Worm (Caenorhabditis elegans) whole organism, L4 larva: ENCODE measurements around the gene B0464.6.

Experiments used
- F44E2.7 ChIP-seq: fragments of 200-800 bp; sonication (Bioruptor generic); IDR thresholded peaks from 2 replicates; pipeline ENCODE4 v2.1.2; 2022; ENCODE audit warnings: missing genetic modification characterization, missing compliant biosample characterization
- Y105C5A.15 ChIP-seq: fragments of 200-800 bp; sonication (Bioruptor generic); IDR thresholded peaks from 2 replicates; pipeline ENCODE4 v1.3.6; 2022; ENCODE audit warnings: missing genetic modification characterization, missing compliant biosample characterization
- Y5F2A.4 ChIP-seq: fragments of 200-800 bp; sonication (Bioruptor generic); optimal IDR thresholded peaks from 2 replicates; lab custom pipeline; 2018; ENCODE audit warnings: mild to moderate bottlenecking, missing genetic modification characterization, missing compliant biosample characterization
- Y75B8A.6 ChIP-seq: fragments of 200-800 bp; sonication (Bioruptor generic); IDR thresholded peaks from 2 replicates; pipeline ENCODE4 v1.3.6; 2022; ENCODE audit warnings: missing genetic modification reagents, missing genetic modification characterization, missing compliant biosample characterization
- aha-1 ChIP-seq: fragments of 150-350 bp; peaks from one replicate; lab custom pipeline; 2014; ENCODE audit warnings: missing biosample characterization, missing genetic modification characterization
- ama-1 ChIP-seq: fragments of 150-350 bp; optimal IDR thresholded peaks from 2 replicates; lab custom pipeline; 2014; ENCODE audit warnings: inconsistent platforms, mixed read lengths
- arid-1 ChIP-seq: fragments of 200-800 bp; sonication (Bioruptor generic); conservative IDR thresholded peaks from 2 replicates; pipeline ENCODE4 v1.3.6; 2022; ENCODE audit warnings: missing genetic modification reagents, missing genetic modification characterization, missing compliant biosample characterization
- ceh-32 ChIP-seq: sonication (generic microtip); optimal IDR thresholded peaks from 2 replicates; lab custom pipeline; 2016; ENCODE audit warnings: mild to moderate bottlenecking, missing genetic modification characterization, missing compliant biosample characterization; ENCODE audit not compliant: poor library complexity
- ceh-62 ChIP-seq: sonication (generic microtip); optimal IDR thresholded peaks from 2 replicates; lab custom pipeline; 2017; ENCODE audit warnings: missing biosample characterization, missing genetic modification characterization
- cey-2 ChIP-seq: sonication (generic microtip); optimal IDR thresholded peaks from 3 replicates; lab custom pipeline; 2017; ENCODE audit warnings: missing genetic modification characterization, mild to moderate bottlenecking, missing compliant biosample characterization, antibody characterized with exemption, borderline replicate concordance; ENCODE audit not compliant: insufficient read depth
- daf-8 ChIP-seq: fragments of 200-800 bp; sonication (Bioruptor generic); IDR thresholded peaks from 2 replicates; pipeline ENCODE4 v1.3.6; 2022; ENCODE audit warnings: missing genetic modification characterization, missing compliant biosample characterization
- dmd-6 ChIP-seq: fragments of 200-800 bp; sonication (Bioruptor generic); IDR thresholded peaks from 2 replicates; pipeline ENCODE4 v1.3.6; 2022; ENCODE audit warnings: missing genetic modification reagents, missing genetic modification characterization, missing compliant biosample characterization
- fkh-10 ChIP-seq: fragments of 150-350 bp; optimal IDR thresholded peaks from 2 replicates; lab custom pipeline; 2014; ENCODE audit warnings: missing biosample characterization, missing genetic modification reagents, missing genetic modification characterization
- fos-1 ChIP-seq: fragments of 150-350 bp; optimal IDR thresholded peaks from 2 replicates; lab custom pipeline; 2014; ENCODE audit warnings: missing biosample characterization, missing genetic modification characterization
- hif-1 ChIP-seq, 2 experiments: sonication (generic microtip); optimal IDR thresholded peaks; 2 replicates each; lab custom pipeline; 2016 to 2017; ENCODE audit warnings: missing compliant biosample characterization in 2 of 2, missing genetic modification characterization in 2 of 2, missing genetic modification reagents in 2 of 2, missing genotype in 2 of 2, mild to moderate bottlenecking in 1 of 2
- hlh-30 ChIP-seq: sonication (generic microtip); optimal IDR thresholded peaks from 2 replicates; lab custom pipeline; 2017; ENCODE audit warnings: antibody characterized with exemption, mild to moderate bottlenecking, missing genetic modification characterization, missing compliant biosample characterization; ENCODE audit not compliant: insufficient read depth
- hmg-1.1 ChIP-seq: fragments of 200-800 bp; sonication (Bioruptor generic); IDR thresholded peaks from 2 replicates; pipeline ENCODE4 v1.3.6; 2022; ENCODE audit warnings: missing genetic modification reagents, missing genetic modification characterization, missing compliant biosample characterization
- lin-29 ChIP-seq: fragments of 200-800 bp; sonication (Bioruptor generic); IDR thresholded peaks from 2 replicates; pipeline ENCODE4 v1.3.6; 2022; ENCODE audit warnings: missing genetic modification reagents, missing genetic modification characterization, missing compliant biosample characterization
- lin-38 ChIP-seq: fragments of 200-800 bp; sonication (Bioruptor generic); IDR thresholded peaks from 2 replicates; pipeline ENCODE4 v1.3.6; 2022; ENCODE audit warnings: missing genetic modification reagents, missing genetic modification characterization, missing compliant biosample characterization
- lsy-2 ChIP-seq, 2 experiments: fragments of 150-350 bp in 1 of 2; sonication (generic microtip) in 1 of 2; optimal IDR thresholded peaks; 2 replicates each; lab custom pipeline; 2014 to 2017; ENCODE audit warnings: missing biosample characterization in 2 of 2, missing genetic modification characterization in 2 of 2
- mdl-1 ChIP-seq, 2 experiments: fragments of 150-350 bp in 1 of 2; sonication (generic microtip) in 1 of 2; optimal IDR thresholded peaks; 2 replicates each; lab custom pipeline; 2014 to 2017; ENCODE audit warnings: missing biosample characterization in 2 of 2, missing genetic modification characterization in 2 of 2
- mep-1 ChIP-seq: fragments of 150-350 bp; sonication (generic microtip); optimal IDR thresholded peaks from 3 replicates; lab custom pipeline; 2014; ENCODE audit warnings: missing biosample characterization, missing genetic modification characterization
- mxl-3 ChIP-seq: fragments of 200-800 bp; sonication (Bioruptor generic); optimal IDR thresholded peaks from 2 replicates; lab custom pipeline; 2018; ENCODE audit warnings: mild to moderate bottlenecking, missing genetic modification characterization, missing compliant biosample characterization
- nhr-10 ChIP-seq: fragments of 150-350 bp; optimal IDR thresholded peaks from 2 replicates; lab custom pipeline; 2014; ENCODE audit warnings: missing biosample characterization, missing genetic modification characterization
- nhr-11 ChIP-seq: fragments of 150-350 bp; optimal IDR thresholded peaks from 2 replicates; lab custom pipeline; 2014; ENCODE audit warnings: missing biosample characterization, missing genetic modification characterization
- nhr-111 ChIP-seq: fragments of 200-800 bp; sonication (Bioruptor generic); optimal IDR thresholded peaks from 2 replicates; lab custom pipeline; 2018; ENCODE audit warnings: mild to moderate bottlenecking, missing genetic modification characterization, missing compliant biosample characterization
- nhr-237 ChIP-seq: sonication (generic microtip); optimal IDR thresholded peaks from 2 replicates; lab custom pipeline; 2017; ENCODE audit warnings: missing biosample characterization, missing genetic modification characterization
- nhr-28 ChIP-seq: fragments of 150-350 bp; optimal IDR thresholded peaks from 2 replicates; lab custom pipeline; 2014; ENCODE audit warnings: missing biosample characterization, missing genetic modification characterization
- nhr-42 ChIP-seq: fragments of 200-800 bp; sonication (Bioruptor generic); IDR thresholded peaks from 2 replicates; pipeline ENCODE4 v1.3.6; 2022; ENCODE audit warnings: missing genetic modification characterization, missing compliant biosample characterization
- nhr-77 ChIP-seq: fragments of 150-350 bp; optimal IDR thresholded peaks from 2 replicates; lab custom pipeline; 2014; ENCODE audit warnings: missing biosample characterization, missing genetic modification characterization
- pha-4 ChIP-seq, 2 experiments: fragments of 150-350 bp in 1 of 2; fragments of 200-800 bp in 1 of 2; sonication (Bioruptor generic) in 1 of 2; IDR thresholded peaks in 1 of 2; optimal IDR thresholded peaks in 1 of 2; 2 replicates each; pipeline versions ENCODE4 v1.3.6 to Lab custom; 2014 to 2022; ENCODE audit warnings: missing genetic modification characterization in 2 of 2, missing genetic modification reagents in 2 of 2, missing biosample characterization in 1 of 2, missing compliant biosample characterization in 1 of 2
- php-3 ChIP-seq: fragments of 200-800 bp; sonication (Bioruptor generic); IDR thresholded peaks from 2 replicates; pipeline ENCODE4 v1.3.6; 2022; ENCODE audit warnings: missing genetic modification reagents, missing genetic modification characterization, missing compliant biosample characterization
- set-16 ChIP-seq: fragments of 200-800 bp; sonication (Bioruptor generic); IDR thresholded peaks from 2 replicates; pipeline ENCODE4 v1.3.6; 2022; ENCODE audit warnings: missing genetic modification reagents, missing genetic modification characterization, missing compliant biosample characterization
- spr-3 ChIP-seq: fragments of 200-800 bp; sonication (Bioruptor generic); optimal IDR thresholded peaks from 2 replicates; lab custom pipeline; 2018; ENCODE audit warnings: mild to moderate bottlenecking, missing genetic modification characterization, missing compliant biosample characterization
- tag-97 ChIP-seq: fragments of 200-800 bp; sonication (Bioruptor generic); IDR thresholded peaks from 2 replicates; pipeline ENCODE4 v1.3.6; 2022; ENCODE audit warnings: missing genetic modification characterization, missing compliant biosample characterization
- unc-62 ChIP-seq, 3 experiments: fragments of 150-350 bp in 1 of 3; sonication (generic microtip); optimal IDR thresholded peaks in 2 of 3; peaks in 1 of 3; 1 replicate in 1 of 3; 2 replicates in 2 of 3; lab custom pipeline; 2014 to 2017; ENCODE audit warnings: missing biosample characterization in 3 of 3, missing genetic modification characterization in 3 of 3, missing genetic modification reagents in 3 of 3, missing genotype in 1 of 3
- zip-11 ChIP-seq: fragments of 200-800 bp; sonication (Bioruptor generic); IDR thresholded peaks from 2 replicates; pipeline ENCODE4 v1.3.6; 2022; ENCODE audit warnings: missing genetic modification characterization, missing compliant biosample characterization
- ztf-7 ChIP-seq: fragments of 150-350 bp; optimal IDR thresholded peaks from 2 replicates; lab custom pipeline; 2014; ENCODE audit warnings: missing biosample characterization, missing genetic modification characterization

B0464.6 gene

ce11 chrIII:9465865-9466264 is at the start of gene B0464.6:
TSS of gene B0464.6 (minus strand) at chrIII:9465965.
- TF ChIP-seq unc-62 (GFP tag; optimal IDR thresholded peaks at IDR 0.05 in 1 of 2; lab: Kevin White, UChicago) (peak in 1 of 2 experiments; percentile 65), unc-62 (tag; optimal IDR thresholded peaks at IDR 0.05; lab: Kevin White, UChicago) (no peak), ceh-62 (tag; lab: Kevin White, UChicago) (no peak)

- TF ChIP-seq tag-97 (GFP tag; lab: Robert Waterston, UW), result no peak
Observed at ce11 chrIII:9513569-9513968, 47.8 kb upstream of the B0464.6 start, which contains the start of gene F55H2.8. TSS of gene F55H2.8 (plus strand) at chrIII:9513869.

- TF ChIP-seq zip-11 (GFP tag; lab: Robert Waterston, UW) (no peak), hmg-1.1 (GFP tag; lab: Robert Waterston, UW) (0 out of 2 replicates have a peak, but pooled peaks have one; percentile 19), nhr-10 (tag; lab: Kevin White, UChicago) (no peak)
Observed at ce11 chrIII:9513006-9513405, 47.2 kb upstream of the B0464.6 start.

- TF ChIP-seq cey-2 (tag; lab: Kevin White, UChicago), result no peak
- no peak for TF ChIP-seq F44E2.7 (GFP tag; lab: Robert Waterston, UW)
- peak; percentile 95 for TF ChIP-seq aha-1 (tag; lab: Kevin White, UChicago)
- TF ChIP-seq nhr-11 (tag; lab: Kevin White, UChicago), result no peak
- TF ChIP-seq nhr-42 (GFP tag; lab: Robert Waterston, UW), result no peak
- TF ChIP-seq, all 104 proteins: peak for 1
Observed at ce11 chrIII:9511660-9512059, 45.9 kb upstream of the B0464.6 start.

ce11 chrIII:9511055-9511520 is 45.3 kb upstream of the B0464.6 start, which contains the start of gene F55H2.5:
TSS of gene F55H2.5 (plus strand) at chrIII:9511470.
- TF ChIP-seq nhr-28 (tag; lab: Kevin White, UChicago), result peak; percentile 11
- no peak for TF ChIP-seq Y5F2A.4 (GFP tag; lab: Kevin White, UChicago)
- TF ChIP-seq mdl-1 (tag; optimal IDR thresholded peaks at IDR 0.05; lab: Kevin White, UChicago), result peak in 1 of 2 experiments; percentile 20
- TF ChIP-seq hlh-30 (tag; lab: Kevin White, UChicago), result peak; percentile 76
- peak; percentile 11 for TF ChIP-seq aha-1 (tag; lab: Kevin White, UChicago)

ce11 chrIII:9509764-9510370 is 44.1 kb upstream of the B0464.6 start:
- TF ChIP-seq mxl-3 (GFP tag; lab: Kevin White, UChicago) (no peak), spr-3 (GFP tag; lab: Kevin White, UChicago) (no peak), Y75B8A.6 (GFP tag; lab: Robert Waterston, UW) (no peak), nhr-42 (GFP tag; lab: Robert Waterston, UW) (0 out of 2 replicates have a peak, but pooled peaks have one; percentile 45), lin-38 (GFP tag; lab: Robert Waterston, UW) (peak; percentile 57), lsy-2 (tag; optimal IDR thresholded peaks at IDR 0.05; lab: Kevin White, UChicago) (peak in 1 of 2 experiments; percentile 23), nhr-237 (no peak), set-16 (GFP tag; lab: Robert Waterston, UW) (no peak), arid-1 (peak; percentile 40; the same call in 1 of the 2 replicates), mep-1 (tag; lab: Kevin White, UChicago) (peak; percentile 42), aha-1 (tag; lab: Kevin White, UChicago) (peak; percentile 15), ama-1 (lab: Kevin White, UChicago) (peak; percentile 92), pha-4 (GFP tag; IDR thresholded peaks at IDR 0.05; lab: Robert Waterston, UW) (peak; percentile 9; the same call in 1 of the 2 replicates), pha-4 (tag; optimal IDR thresholded peaks at IDR 0.05; lab: Kevin White, UChicago) (no peak), dmd-6 (0 out of 2 replicates have a peak, but pooled peaks have one; percentile 6), nhr-11 (tag; lab: Kevin White, UChicago) (no peak), ceh-62 (tag; lab: Kevin White, UChicago) (no peak), lin-29 (GFP tag; lab: Robert Waterston, UW) (no peak), php-3 (GFP tag; lab: Robert Waterston, UW) (no peak), Y105C5A.15 (GFP tag; lab: Robert Waterston, UW) (0 out of 2 replicates have a peak, but pooled peaks have one; percentile 16), hif-1 (tag; optimal IDR thresholded peaks at IDR 0.05; lab: Kevin White, UChicago) (no peak), nhr-111 (GFP tag; lab: Kevin White, UChicago) (peak; percentile 23), ceh-32 (tag; lab: Kevin White, UChicago) (no peak), fos-1 (tag; lab: Kevin White, UChicago) (no peak), daf-8 (GFP tag; lab: Robert Waterston, UW) (no peak), nhr-77 (tag; lab: Kevin White, UChicago) (no peak), fkh-10 (no peak), ztf-7 (tag; lab: Kevin White, UChicago) (no peak)
